Fruit fly (Drosophila melanogaster) whole organism, embryonic: ENCODE measurements around the gene miple1.
A peak's percentile ranks its signal among the peaks of the same experiment; 100 is the strongest.

Experiments used
- ATbp ChIP-seq: fragments of 200-800 bp; sonication (Bioruptor generic); optimal IDR thresholded peaks from 2 replicates; lab custom pipeline; 2017; ENCODE audit warnings: missing biosample characterization, mild to moderate bottlenecking, missing genetic modification characterization, missing genetic modification reagents
- B-H1 ChIP-seq: fragments of 200-800 bp; sonication (Bioruptor generic); IDR thresholded peaks from 3 replicates; pipeline ENCODE4 v1.3.6; 2022; ENCODE audit warnings: missing biosample characterization, missing genetic modification characterization
- CG10274 ChIP-seq: fragments of 200-800 bp; sonication (Bioruptor generic); optimal IDR thresholded peaks from 3 replicates; lab custom pipeline; 2017; ENCODE audit warnings: missing biosample characterization, mild to moderate bottlenecking, missing genetic modification characterization
- CG11398 ChIP-seq: fragments of 200-800 bp; sonication (Bioruptor generic); optimal IDR thresholded peaks from 2 replicates; lab custom pipeline; 2016; ENCODE audit warnings: missing biosample characterization, missing genetic modification characterization
- CG12155 ChIP-seq: fragments of 200-800 bp; sonication (Bioruptor generic); optimal IDR thresholded peaks from 3 replicates; lab custom pipeline; 2016; ENCODE audit warnings: missing biosample characterization, missing genetic modification characterization
- CG13123 ChIP-seq: fragments of 200-800 bp; sonication (Bioruptor generic); optimal IDR thresholded peaks from 2 replicates; lab custom pipeline; 2016; ENCODE audit warnings: missing biosample characterization, missing genetic modification characterization
- CG14965 ChIP-seq: fragments of 200-800 bp; sonication (Bioruptor generic); optimal IDR thresholded peaks from 2 replicates; lab custom pipeline; 2016; ENCODE audit warnings: missing biosample characterization, missing genetic modification characterization, borderline replicate concordance
- CG15479 ChIP-seq: fragments of 200-800 bp; sonication (Bioruptor generic); optimal IDR thresholded peaks from 3 replicates; lab custom pipeline; 2019; ENCODE audit warnings: missing biosample characterization, mild to moderate bottlenecking, missing genetic modification characterization, moderate library complexity
- CG1602 ChIP-seq: fragments of 200-800 bp; sonication (Bioruptor generic); optimal IDR thresholded peaks from 3 replicates; lab custom pipeline; 2016; ENCODE audit warnings: missing biosample characterization, missing genetic modification characterization
- CG2116 ChIP-seq: fragments of 200-800 bp; sonication (Bioruptor generic); optimal IDR thresholded peaks from 3 replicates; lab custom pipeline; 2018; ENCODE audit warnings: missing biosample characterization, mild to moderate bottlenecking, missing genetic modification characterization
- CG2202 ChIP-seq: fragments of 200-800 bp; sonication (Bioruptor generic); optimal IDR thresholded peaks from 2 replicates; lab custom pipeline; 2018; ENCODE audit warnings: missing biosample characterization, mild to moderate bottlenecking, missing genetic modification characterization
- CG32772 ChIP-seq: fragments of 200-800 bp; sonication (Bioruptor generic); IDR thresholded peaks from 2 replicates; pipeline ENCODE4 v1.3.6; 2022; ENCODE audit warnings: missing biosample characterization, missing genetic modification characterization
- CG3726 ChIP-seq: fragments of 200-800 bp; sonication (Bioruptor generic); IDR thresholded peaks from 3 replicates; pipeline ENCODE4, ENCODE4 v1.3.6; 2022; ENCODE audit warnings: missing biosample characterization, missing genetic modification characterization
- CG4730 ChIP-seq: fragments of 200-800 bp; sonication (Bioruptor generic); IDR thresholded peaks from 2 replicates; pipeline ENCODE4 v1.3.6; 2022; ENCODE audit warnings: missing biosample characterization, missing genetic modification characterization
- CG6683 ChIP-seq: fragments of 200-800 bp; sonication (Bioruptor generic); optimal IDR thresholded peaks from 2 replicates; lab custom pipeline; 2017; ENCODE audit warnings: missing biosample characterization, mild to moderate bottlenecking, missing genetic modification characterization, missing genetic modification reagents
- CG6813 ChIP-seq: fragments of 200-800 bp; sonication (Bioruptor generic); optimal IDR thresholded peaks from 2 replicates; lab custom pipeline; 2017; ENCODE audit warnings: missing biosample characterization, missing genetic modification characterization, mild to moderate bottlenecking, moderate library complexity, missing genetic modification reagents
- CG7786 ChIP-seq: fragments of 200-800 bp; sonication (Bioruptor generic); optimal IDR thresholded peaks from 2 replicates; lab custom pipeline; 2016; ENCODE audit warnings: missing biosample characterization, missing genetic modification characterization
- CG8944 ChIP-seq: fragments of 200-800 bp; sonication (Bioruptor generic); optimal IDR thresholded peaks from 3 replicates; lab custom pipeline; 2016; ENCODE audit warnings: missing biosample characterization, missing genetic modification characterization
- Chrac-16 ChIP-seq: fragments of 200-800 bp; sonication (Bioruptor generic); optimal IDR thresholded peaks from 3 replicates; lab custom pipeline; 2016; ENCODE audit warnings: missing biosample characterization, missing genetic modification characterization
- Dad ChIP-seq: fragments of 200-800 bp; sonication (Bioruptor generic); optimal IDR thresholded peaks from 3 replicates; lab custom pipeline; 2016; ENCODE audit warnings: missing biosample characterization, missing genetic modification characterization
- Dip2 ChIP-seq: fragments of 200-800 bp; sonication (Bioruptor generic); IDR thresholded peaks from 2 replicates; pipeline ENCODE4 v1.3.6; 2022; ENCODE audit warnings: missing biosample characterization, missing genetic modification characterization
- Elba2 ChIP-seq: fragments of 200-800 bp; sonication (Bioruptor generic); optimal IDR thresholded peaks from 3 replicates; lab custom pipeline; 2016; ENCODE audit warnings: missing biosample characterization, missing genetic modification characterization
- Ets97D ChIP-seq: fragments of 200-800 bp; sonication (Bioruptor generic); optimal IDR thresholded peaks from 3 replicates; lab custom pipeline; 2016; ENCODE audit warnings: missing biosample characterization, missing genetic modification characterization
- HLHmδ ChIP-seq: fragments of 200-800 bp; sonication (Bioruptor generic); optimal IDR thresholded peaks from 2 replicates; lab custom pipeline; 2018; ENCODE audit warnings: missing biosample characterization, mild to moderate bottlenecking, missing genetic modification characterization, moderate library complexity
- Meics ChIP-seq: fragments of 200-800 bp; sonication (Bioruptor generic); optimal IDR thresholded peaks from 2 replicates; lab custom pipeline; 2017; ENCODE audit warnings: missing biosample characterization, mild to moderate bottlenecking, missing genetic modification characterization
- NFAT ChIP-seq: fragments of 200-800 bp; sonication (Bioruptor generic); IDR thresholded peaks from 2 replicates; pipeline ENCODE4 v1.3.6; 2022; ENCODE audit warnings: missing biosample characterization, missing genetic modification characterization
- Sox102F ChIP-seq: fragments of 200-800 bp; sonication (Bioruptor generic); optimal IDR thresholded peaks from 2 replicates; lab custom pipeline; 2018; ENCODE audit warnings: missing biosample characterization, mild to moderate bottlenecking, missing genetic modification characterization, moderate library complexity
- Ssrp ChIP-seq: fragments of 200-800 bp; sonication (Bioruptor generic); optimal IDR thresholded peaks from 2 replicates; lab custom pipeline; 2018; ENCODE audit warnings: missing biosample characterization, mild to moderate bottlenecking, missing genetic modification characterization, moderate library complexity
- Usf ChIP-seq: fragments of 200-800 bp; sonication (Bioruptor generic); optimal IDR thresholded peaks from 2 replicates; lab custom pipeline; 2017; ENCODE audit warnings: missing genotype, missing biosample characterization, missing genetic modification characterization
- Xbp1 ChIP-seq: fragments of 200-800 bp; sonication (Bioruptor generic); optimal IDR thresholded peaks from 3 replicates; lab custom pipeline; 2016; ENCODE audit warnings: missing biosample characterization, mild to moderate bottlenecking, missing genetic modification characterization
- abd-A ChIP-seq: fragments of 200-800 bp; sonication (Bioruptor generic); optimal IDR thresholded peaks from 3 replicates; lab custom pipeline; 2019; ENCODE audit warnings: missing biosample characterization, mild to moderate bottlenecking, missing genetic modification characterization, moderate library complexity
- bab2 ChIP-seq: fragments of 200-800 bp; sonication (Bioruptor generic); optimal IDR thresholded peaks from 2 replicates; lab custom pipeline; 2016; ENCODE audit warnings: missing biosample characterization, missing genetic modification characterization
- bowl ChIP-seq: fragments of 200-800 bp; sonication (Bioruptor generic); IDR thresholded peaks from 2 replicates; pipeline ENCODE4 v1.3.6; 2022; ENCODE audit warnings: missing biosample characterization, missing genetic modification characterization
- cato ChIP-seq: fragments of 200-800 bp; sonication (Bioruptor generic); optimal IDR thresholded peaks from 2 replicates; lab custom pipeline; 2016; ENCODE audit warnings: missing biosample characterization, missing genetic modification characterization, borderline replicate concordance
- chif ChIP-seq, 2 experiments: fragments of 200-800 bp; sonication (Bioruptor generic); optimal IDR thresholded peaks; 3 replicates each; lab custom pipeline; 2016; ENCODE audit warnings: missing biosample characterization in 2 of 2, missing genetic modification characterization in 2 of 2
- cwo ChIP-seq: fragments of 200-800 bp; sonication (Bioruptor generic); optimal IDR thresholded peaks from 3 replicates; lab custom pipeline; 2017; ENCODE audit warnings: missing biosample characterization, missing genetic modification characterization, mild to moderate bottlenecking, moderate library complexity, missing genetic modification reagents
- dmrt11E ChIP-seq: fragments of 200-800 bp; sonication (Bioruptor generic); optimal IDR thresholded peaks from 3 replicates; lab custom pipeline; 2018; ENCODE audit warnings: missing biosample characterization, mild to moderate bottlenecking, missing genetic modification characterization, moderate library complexity
- fd64A ChIP-seq: fragments of 200-800 bp; sonication (Bioruptor generic); optimal IDR thresholded peaks from 3 replicates; lab custom pipeline; 2018; ENCODE audit warnings: missing biosample characterization, mild to moderate bottlenecking, missing genetic modification characterization
- grn ChIP-seq: fragments of 200-800 bp; sonication (Bioruptor generic); optimal IDR thresholded peaks from 3 replicates; lab custom pipeline; 2017; ENCODE audit warnings: missing biosample characterization, missing genetic modification characterization
- insv ChIP-seq, 2 experiments: fragments of 200-800 bp; sonication (Bioruptor generic); optimal IDR thresholded peaks; 3 replicates each; lab custom pipeline; 2016 to 2018; ENCODE audit warnings: missing biosample characterization in 2 of 2, missing genetic modification characterization in 2 of 2
- jigr1 ChIP-seq: fragments of 200-800 bp; sonication (Bioruptor generic); IDR thresholded peaks from 3 replicates; pipeline ENCODE4 v1.3.6; 2022; ENCODE audit warnings: missing biosample characterization, missing genetic modification characterization
- luna ChIP-seq: fragments of 200-800 bp; sonication (Bioruptor generic); optimal IDR thresholded peaks from 2 replicates; lab custom pipeline; 2016; ENCODE audit warnings: missing biosample characterization, missing genetic modification characterization
- nerfin-2 ChIP-seq: fragments of 200-800 bp; sonication (Bioruptor generic); IDR thresholded peaks from 2 replicates; pipeline ENCODE4 v1.3.6; 2022; ENCODE audit warnings: missing biosample characterization, missing genetic modification characterization; ENCODE audit not compliant: partially characterized antibody
- onecut ChIP-seq: fragments of 200-800 bp; sonication (Bioruptor generic); IDR thresholded peaks from 2 replicates; pipeline ENCODE4 v1.3.6; 2022; ENCODE audit warnings: missing biosample characterization, missing genetic modification characterization
- run ChIP-seq: fragments of 200-800 bp; sonication (Bioruptor generic); optimal IDR thresholded peaks from 3 replicates; lab custom pipeline; 2018; ENCODE audit warnings: missing biosample characterization, mild to moderate bottlenecking, missing genetic modification characterization
- so ChIP-seq: fragments of 200-800 bp; sonication (Bioruptor generic); IDR thresholded peaks from 3 replicates; pipeline ENCODE4 v1.3.6; 2022; ENCODE audit warnings: missing biosample characterization, missing genetic modification characterization
- ssp ChIP-seq: fragments of 200-800 bp; sonication (Bioruptor generic); IDR thresholded peaks from 2 replicates; pipeline ENCODE4 v1.3.6; 2022; ENCODE audit warnings: missing biosample characterization, missing genetic modification characterization
- tll ChIP-seq, 2 experiments: fragments of 200-800 bp in 1 of 2; fragments of >200 bp in 1 of 2; sonication (Bioruptor generic) in 1 of 2; optimal IDR thresholded peaks; 2 replicates each; lab custom pipeline; 2017 to 2019; ENCODE audit warnings: missing biosample characterization in 2 of 2, missing genetic modification characterization in 2 of 2, mild to moderate bottlenecking in 1 of 2, moderate library complexity in 1 of 2
- tx ChIP-seq: fragments of 200-800 bp; sonication (Bioruptor generic); optimal IDR thresholded peaks from 2 replicates; lab custom pipeline; 2016; ENCODE audit warnings: missing biosample characterization, missing genetic modification characterization
- usp ChIP-seq: fragments of >200 bp; optimal IDR thresholded peaks from 2 replicates; lab custom pipeline; 2017; ENCODE audit warnings: missing biosample characterization, missing genetic modification characterization
- vvl ChIP-seq: fragments of 200-800 bp; sonication (Bioruptor generic); IDR thresholded peaks from 2 replicates; pipeline ENCODE4 v1.3.6; 2022; ENCODE audit warnings: missing biosample characterization, missing genetic modification characterization

Gene miple1

dm6 chr3L:292146-292776 is 25.2 kb downstream of the miple1 start (continued):
- TF ChIP-seq nerfin-2 (GFP tag; lab: Robert Waterston, UW) (no peak), bowl (GFP tag; lab: Robert Waterston, UW) (no peak), cato (GFP tag; lab: Kevin White, UChicago) (no peak), CG4730 (GFP tag; lab: Robert Waterston, UW) (no peak), Meics (GFP tag; lab: Kevin White, UChicago) (no peak), vvl (GFP tag; lab: Robert Waterston, UW) (peak; percentile 54), CG2202 (tag; lab: Kevin White, UChicago) (no peak), NFAT (GFP tag; lab: Robert Waterston, UW) (no peak), CG11398 (GFP tag; lab: Kevin White, UChicago) (no peak), CG7786 (GFP tag; lab: Kevin White, UChicago) (peak; percentile 18), CG8944 (GFP tag; lab: Kevin White, UChicago) (no peak), tx (GFP tag; lab: Kevin White, UChicago) (no peak), cwo (no peak), fd64A (GFP tag; lab: Kevin White, UChicago) (no peak), luna (GFP tag; lab: Kevin White, UChicago) (no peak), run (tag; lab: Kevin White, UChicago) (no peak), CG6683 (GFP tag; lab: Kevin White, UChicago) (peak; percentile 18), jigr1 (no peak), Dad (GFP tag; lab: Kevin White, UChicago) (no peak), Sox102F (GFP tag; lab: Kevin White, UChicago) (no peak), bab2 (GFP tag; lab: Kevin White, UChicago) (no peak), CG10274 (no peak), Dip2 (no peak), so (GFP tag; lab: Robert Waterston, UW) (no peak), CG12155 (GFP tag; lab: Kevin White, UChicago) (no peak), CG6813 (peak; percentile 34), onecut (GFP tag; lab: Robert Waterston, UW) (peak; percentile 53; the same call in 1 of the 2 replicates), CG32772 (GFP tag; lab: Robert Waterston, UW) (peak; percentile 58), insv (GFP tag; optimal IDR thresholded peaks at IDR 0.05; lab: Kevin White, UChicago) (peak in 1 of 2 experiments; percentile 49), B-H1 (GFP tag; lab: Robert Waterston, UW) (no peak), CG14965 (no peak), Ets97D (GFP tag; lab: Kevin White, UChicago) (peak; percentile 71), Usf (GFP tag; lab: Kevin White, UChicago) (no peak), Chrac-16 (no peak), dmrt11E (tag; lab: Kevin White, UChicago) (no peak), CG15479 (GFP tag; lab: Kevin White, UChicago) (no peak)

dm6 chr3L:294841-295408 is 27.8 kb downstream of the miple1 start:
- TF ChIP-seq CG13123: no peak
- peak; percentile 32 to 54 for TF ChIP-seq chif (GFP tag; optimal IDR thresholded peaks at IDR 0.05; lab: Kevin White, UChicago)
- no peak for TF ChIP-seq abd-A
- TF ChIP-seq Elba2 (GFP tag; lab: Kevin White, UChicago): no peak
- 0 out of 2 replicates have a peak, but pooled peaks have one; percentile 8 for TF ChIP-seq ssp (GFP tag; lab: Robert Waterston, UW)
- no peak for TF ChIP-seq CG2116
- no peak for TF ChIP-seq tll (GFP tag; optimal IDR thresholded peaks at IDR 0.05; lab: Kevin White, UChicago)
- TF ChIP-seq ATbp: peak; percentile 18
- no peak for TF ChIP-seq HLHmδ (GFP tag; lab: Kevin White, UChicago)
- TF ChIP-seq grn (GFP tag; lab: Kevin White, UChicago): no peak
- TF ChIP-seq Ssrp (tag; lab: Kevin White, UChicago): peak; percentile 53
- TF ChIP-seq usp: no peak
- TF ChIP-seq CG3726 (GFP tag; lab: Robert Waterston, UW): no peak
- peak; percentile 6 for TF ChIP-seq CG1602 (GFP tag; lab: Kevin White, UChicago)
- TF ChIP-seq CG12155 (GFP tag; lab: Kevin White, UChicago): no peak
- peak; percentile 16 for TF ChIP-seq Xbp1 (GFP tag; lab: Kevin White, UChicago)
